Worm (Caenorhabditis elegans): ENCODE results near the gene idpp-14.

ce11 chrX:16112923-16113322 is 30.8 kb downstream of the idpp-14 start:
- TF ChIP-seq flt-1 (GFP tag; IDR thresholded peaks at IDR 0.05) (no peak), ref-1 (GFP tag; conservative IDR thresholded peaks at IDR 0.05) (no peak)

Measured in whole organism, midembryonic.